Worm (Caenorhabditis elegans) whole organism, L4 larva: ENCODE data around the gene C40A11.3.

Experiments used
- hlh-30 ChIP-seq: sonication (generic microtip); optimal IDR thresholded peaks from 2 replicates; lab custom pipeline; 2017; ENCODE audit warnings: antibody characterized with exemption, mild to moderate bottlenecking, missing genetic modification characterization, missing compliant biosample characterization; ENCODE audit not compliant: insufficient read depth
- vab-7 ChIP-seq: fragments of 200-800 bp; sonication (Bioruptor generic); IDR thresholded peaks from 2 replicates; pipeline ENCODE4 v1.3.6; 2022; ENCODE audit warnings: missing genetic modification reagents, missing genetic modification characterization, missing compliant biosample characterization
- zag-1 ChIP-seq: fragments of 150-350 bp; optimal IDR thresholded peaks from 2 replicates; lab custom pipeline; 2014; ENCODE audit warnings: missing biosample characterization, missing genetic modification characterization

- no peak for TF ChIP-seq zag-1 (tag; lab: Kevin White, UChicago)
- TF ChIP-seq hlh-30, result no peak
- no peak for TF ChIP-seq vab-7 (GFP tag; lab: Robert Waterston, UW)
Measured at ce11 chrII:2145566-2145965, 4.6 kb downstream of the C40A11.3 start, which contains the start of gene C40A11.6.
